Worm (Caenorhabditis elegans) whole organism, L2 larva: ENCODE data around the gene R10D12.8.

ENCODE experiments used
- F13H6.1 ChIP-seq: sonication (generic microtip); optimal IDR thresholded peaks from 2 replicates; lab custom pipeline; 2016; ENCODE audit warnings: missing genetic modification characterization, missing compliant biosample characterization
- R02D3.7 ChIP-seq: fragments of 150-350 bp; optimal IDR thresholded peaks from 2 replicates; lab custom pipeline; 2014; ENCODE audit warnings: missing biosample characterization, missing genetic modification characterization
- Y55F3AM.14 ChIP-seq: fragments of 200-800 bp; sonication (Bioruptor generic); optimal IDR thresholded peaks from 2 replicates; lab custom pipeline; 2018; ENCODE audit warnings: mild to moderate bottlenecking, missing genetic modification characterization, missing compliant biosample characterization
- elt-1 ChIP-seq: fragments of 150-350 bp; optimal IDR thresholded peaks from 2 replicates; lab custom pipeline; 2014; ENCODE audit warnings: missing biosample characterization, missing genetic modification characterization
- lin-13 ChIP-seq: fragments of 150-350 bp; optimal IDR thresholded peaks from 2 replicates; lab custom pipeline; 2014; ENCODE audit warnings: missing biosample characterization, missing genetic modification reagents, missing genetic modification characterization
- lsy-2 ChIP-seq, 2 experiments: fragments of 150-350 bp in 1 of 2; sonication (generic microtip) in 1 of 2; optimal IDR thresholded peaks; 2 replicates each; lab custom pipeline; 2014 to 2017; ENCODE audit warnings: missing biosample characterization in 2 of 2, missing genetic modification characterization in 2 of 2
- mdl-1 ChIP-seq, 2 experiments: fragments of 150-350 bp in 1 of 2; sonication (generic microtip) in 1 of 2; optimal IDR thresholded peaks; 2 replicates each; lab custom pipeline; 2017; ENCODE audit warnings: missing biosample characterization in 2 of 2, missing genetic modification characterization in 2 of 2
- nhr-237 ChIP-seq: fragments of 150-350 bp; optimal IDR thresholded peaks from 2 replicates; lab custom pipeline; 2014; ENCODE audit warnings: missing biosample characterization, missing genetic modification characterization
- nhr-25 ChIP-seq: fragments of 150-350 bp; sonication (generic microtip); optimal IDR thresholded peaks from 3 replicates; lab custom pipeline; 2014; ENCODE audit warnings: missing biosample characterization, missing genetic modification characterization
- sma-9 ChIP-seq, 2 experiments: fragments of 150-350 bp in 1 of 2; sonication (generic microtip) in 1 of 2; optimal IDR thresholded peaks; 2 replicates each; lab custom pipeline; 2014 to 2016; ENCODE audit warnings: missing genetic modification characterization in 2 of 2, mild to moderate bottlenecking in 1 of 2, missing biosample characterization in 1 of 2, missing compliant biosample characterization in 1 of 2, missing genetic modification reagents in 1 of 2, moderate library complexity in 1 of 2
- snpc-4 ChIP-seq: fragments of 150-350 bp; optimal IDR thresholded peaks from 2 replicates; lab custom pipeline; 2014; ENCODE audit warnings: missing biosample characterization, missing genetic modification characterization
- unc-62 ChIP-seq: fragments of 150-350 bp; optimal IDR thresholded peaks from 2 replicates; lab custom pipeline; 2014; ENCODE audit warnings: missing biosample characterization, missing genetic modification reagents, missing genetic modification characterization
- ztf-1 ChIP-seq: fragments of 200-800 bp; sonication (Bioruptor generic); conservative IDR thresholded peaks from 2 replicates; pipeline ENCODE4 v1.3.6; 2022; ENCODE audit warnings: missing genetic modification characterization, missing compliant biosample characterization
- ztf-11 ChIP-seq: sonication (generic microtip); optimal IDR thresholded peaks from 2 replicates; lab custom pipeline; 2017; ENCODE audit warnings: missing biosample characterization, missing genetic modification characterization

ce11 chrV:13960916-13961315 lies 7.8 kb upstream of the R10D12.8 start, which contains the start of gene srh-24:
- TF ChIP-seq ztf-11 (tag; lab: Kevin White, UChicago): no peak
- TF ChIP-seq unc-62: no peak
- TF ChIP-seq lin-13 (GFP tag; lab: Kevin White, UChicago): no peak
- no peak for TF ChIP-seq ztf-1 (GFP tag; lab: Robert Waterston, UW)
- no peak for TF ChIP-seq nhr-25 (tag; lab: Kevin White, UChicago)
- TF ChIP-seq elt-1 (tag; lab: Kevin White, UChicago): no peak
- no peak for TF ChIP-seq mdl-1 (tag; optimal IDR thresholded peaks at IDR 0.05; lab: Kevin White, UChicago)
- TF ChIP-seq sma-9 (GFP tag; optimal IDR thresholded peaks at IDR 0.05; lab: Kevin White, UChicago): no peak
- no peak for TF ChIP-seq sma-9 (tag; optimal IDR thresholded peaks at IDR 0.05; lab: Kevin White, UChicago)
- no peak for TF ChIP-seq nhr-237 (tag; lab: Kevin White, UChicago)
- no peak for TF ChIP-seq lsy-2 (tag; optimal IDR thresholded peaks at IDR 0.05; lab: Kevin White, UChicago)
- no peak for TF ChIP-seq Y55F3AM.14
- TF ChIP-seq R02D3.7 (tag; lab: Kevin White, UChicago): no peak
- TF ChIP-seq snpc-4 (tag; lab: Kevin White, UChicago): no peak
- TF ChIP-seq F13H6.1 (tag; lab: Kevin White, UChicago): no peak
